Worm (Caenorhabditis elegans) whole organism, L3 larva: ENCODE measurements around the gene sssh-1.

Experiments
- R02D3.7 ChIP-seq: fragments of 150-350 bp; optimal IDR thresholded peaks from 2 replicates; lab custom pipeline; 2014; ENCODE audit warnings: missing biosample characterization, missing genetic modification characterization
- aly-2 ChIP-seq: fragments of 150-350 bp; optimal IDR thresholded peaks from 2 replicates; lab custom pipeline; 2014; ENCODE audit warnings: missing biosample characterization, missing genetic modification characterization
- ceh-16 ChIP-seq: sonication (generic microtip); optimal IDR thresholded peaks from 2 replicates; lab custom pipeline; 2017; ENCODE audit warnings: missing biosample characterization, missing genetic modification characterization
- ceh-28 ChIP-seq: fragments of 150-350 bp; optimal IDR thresholded peaks from 2 replicates; lab custom pipeline; 2014; ENCODE audit warnings: missing biosample characterization, missing genetic modification reagents, missing genetic modification characterization
- ceh-82 ChIP-seq: fragments of 150-350 bp; optimal IDR thresholded peaks from 2 replicates; lab custom pipeline; 2014; ENCODE audit warnings: missing biosample characterization, missing genetic modification characterization
- ceh-9 ChIP-seq: sonication (generic microtip); optimal IDR thresholded peaks from 2 replicates; lab custom pipeline; 2018; ENCODE audit warnings: missing biosample characterization, missing genetic modification characterization
- egl-27 ChIP-seq: sonication (generic microtip); optimal IDR thresholded peaks from 4 replicates; lab custom pipeline; 2017; ENCODE audit warnings: missing biosample characterization, missing genetic modification reagents, missing genetic modification characterization
- egl-5 ChIP-seq: fragments of 150-350 bp; optimal IDR thresholded peaks from 2 replicates; lab custom pipeline; 2017; ENCODE audit warnings: missing biosample characterization, missing genetic modification reagents, missing genetic modification characterization, inconsistent platforms
- elt-1 ChIP-seq: fragments of 150-350 bp; optimal IDR thresholded peaks from 2 replicates; lab custom pipeline; 2014; ENCODE audit warnings: missing biosample characterization, missing genetic modification characterization
- elt-2 ChIP-seq: sonication (generic microtip); optimal IDR thresholded peaks from 2 replicates; lab custom pipeline; 2016; ENCODE audit warnings: missing genetic modification reagents, mild to moderate bottlenecking, missing genetic modification characterization, missing compliant biosample characterization
- elt-3 ChIP-seq, 3 experiments: fragments of 150-350 bp in 1 of 3; sonication (generic microtip) in 2 of 3; optimal IDR thresholded peaks; 2 replicates in 2 of 3; 4 replicates in 1 of 3; lab custom pipeline; 2014 to 2017; ENCODE audit warnings: missing biosample characterization in 3 of 3, missing genetic modification characterization in 3 of 3
- eor-1 ChIP-seq, 2 experiments: fragments of 150-350 bp; optimal IDR thresholded peaks; 2 replicates each; lab custom pipeline; 2014 to 2018; ENCODE audit warnings: missing biosample characterization in 2 of 2, missing genetic modification characterization in 2 of 2
- fkh-2 ChIP-seq: fragments of 150-350 bp; optimal IDR thresholded peaks from 2 replicates; lab custom pipeline; 2014; ENCODE audit warnings: missing biosample characterization, missing genetic modification reagents, missing genetic modification characterization
- fos-1 ChIP-seq: fragments of 150-350 bp; optimal IDR thresholded peaks from 2 replicates; lab custom pipeline; 2014; ENCODE audit warnings: missing biosample characterization, missing genetic modification characterization
- hmg-11 ChIP-seq: sonication (generic microtip); optimal IDR thresholded peaks from 2 replicates; lab custom pipeline; 2016; ENCODE audit warnings: missing genetic modification characterization, missing compliant biosample characterization
- jun-1 ChIP-seq: fragments of 150-350 bp; optimal IDR thresholded peaks from 2 replicates; lab custom pipeline; 2014; ENCODE audit warnings: missing biosample characterization, missing genetic modification reagents, missing genetic modification characterization
- lin-39 ChIP-seq: fragments of 150-350 bp; optimal IDR thresholded peaks from 2 replicates; lab custom pipeline; 2018; ENCODE audit warnings: missing biosample characterization, missing genetic modification reagents, missing genetic modification characterization
- mdl-1 ChIP-seq: fragments of 150-350 bp; optimal IDR thresholded peaks from 2 replicates; lab custom pipeline; 2014; ENCODE audit warnings: missing biosample characterization, missing genetic modification characterization
- mml-1 ChIP-seq: fragments of 150-350 bp; sonication (generic microtip); optimal IDR thresholded peaks from 3 replicates; lab custom pipeline; 2014; ENCODE audit warnings: missing biosample characterization, missing genetic modification characterization
- nfya-1 ChIP-seq: sonication (generic microtip); optimal IDR thresholded peaks from 2 replicates; lab custom pipeline; 2017; ENCODE audit warnings: missing genetic modification characterization, mild to moderate bottlenecking, missing compliant biosample characterization, antibody characterized with exemption, moderate library complexity; ENCODE audit not compliant: insufficient read depth
- nhr-11 ChIP-seq: fragments of 150-350 bp; optimal IDR thresholded peaks from 2 replicates; lab custom pipeline; 2014; ENCODE audit warnings: missing biosample characterization, missing genetic modification characterization
- nhr-12 ChIP-seq: fragments of 150-350 bp; optimal IDR thresholded peaks from 2 replicates; lab custom pipeline; 2014; ENCODE audit warnings: missing biosample characterization, missing genetic modification characterization
- nhr-23 ChIP-seq: fragments of 150-350 bp; optimal IDR thresholded peaks from 2 replicates; lab custom pipeline; 2014; ENCODE audit warnings: missing biosample characterization, missing genetic modification reagents, missing genetic modification characterization
- nhr-237 ChIP-seq: fragments of 150-350 bp; optimal IDR thresholded peaks from 2 replicates; lab custom pipeline; 2014; ENCODE audit warnings: missing biosample characterization, missing genetic modification characterization
- nhr-25 ChIP-seq: sonication (generic microtip); optimal IDR thresholded peaks from 2 replicates; lab custom pipeline; 2017; ENCODE audit warnings: missing biosample characterization, missing genetic modification characterization
- nhr-43 ChIP-seq: sonication (generic microtip); optimal IDR thresholded peaks from 2 replicates; lab custom pipeline; 2016; ENCODE audit warnings: mild to moderate bottlenecking, missing genetic modification characterization, missing compliant biosample characterization; ENCODE audit not compliant: poor library complexity, severe bottlenecking
- nhr-67 ChIP-seq: fragments of 150-350 bp; optimal IDR thresholded peaks from 2 replicates; lab custom pipeline; 2014; ENCODE audit warnings: missing biosample characterization, missing genetic modification characterization
- nhr-76 ChIP-seq: fragments of 150-350 bp; sonication (generic microtip); optimal IDR thresholded peaks from 5 replicates; lab custom pipeline; 2014; ENCODE audit warnings: missing biosample characterization, missing genetic modification characterization
- nhr-77 ChIP-seq: fragments of 150-350 bp; optimal IDR thresholded peaks from 2 replicates; lab custom pipeline; 2014; ENCODE audit warnings: missing biosample characterization, missing genetic modification characterization
- pha-4 ChIP-seq: fragments of 150-350 bp; optimal IDR thresholded peaks from 2 replicates; lab custom pipeline; 2014; ENCODE audit warnings: missing biosample characterization, missing genetic modification reagents, missing genetic modification characterization
- pqm-1 ChIP-seq: fragments of 150-350 bp; optimal IDR thresholded peaks from 2 replicates; lab custom pipeline; 2017; ENCODE audit warnings: missing biosample characterization, missing genetic modification characterization, inconsistent platforms
- skn-1 ChIP-seq: fragments of 150-350 bp; optimal IDR thresholded peaks from 2 replicates; lab custom pipeline; 2014; ENCODE audit warnings: missing biosample characterization, missing genetic modification characterization
- unc-39 ChIP-seq: sonication (generic microtip); optimal IDR thresholded peaks from 4 replicates; lab custom pipeline; 2017; ENCODE audit warnings: missing biosample characterization, missing genetic modification characterization
- unc-62 ChIP-seq: fragments of 150-350 bp; sonication (generic microtip); optimal IDR thresholded peaks from 4 replicates; lab custom pipeline; 2014; ENCODE audit warnings: missing biosample characterization, missing genetic modification reagents, missing genetic modification characterization
- ztf-11 ChIP-seq: fragments of 150-350 bp; optimal IDR thresholded peaks from 2 replicates; lab custom pipeline; 2014; ENCODE audit warnings: missing biosample characterization, missing genetic modification characterization

The sssh-1 gene

DNA sequence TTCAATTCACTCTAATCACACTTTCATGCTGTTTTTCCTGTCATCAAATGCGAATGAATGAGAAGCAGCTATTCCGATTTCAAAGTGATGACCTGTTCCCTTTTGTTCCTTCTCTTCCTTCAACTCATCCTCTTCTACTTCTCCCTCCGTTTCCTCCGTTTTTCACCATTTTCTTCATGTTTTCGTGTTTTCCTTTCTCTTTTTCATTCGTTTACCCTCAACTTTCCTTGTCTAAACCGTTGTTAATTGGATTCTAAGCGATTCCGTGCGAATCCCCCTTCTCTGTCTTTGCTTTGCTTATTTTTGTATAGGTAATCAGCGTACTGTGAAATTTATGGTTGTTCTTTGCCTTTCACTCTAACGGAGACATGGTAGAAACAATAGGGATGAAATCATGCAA is 10.1 kb downstream of the sssh-1 start:
- TF ChIP-seq nhr-12 (tag; lab: Kevin White, UChicago) (no peak), unc-39 (tag; lab: Kevin White, UChicago) (no peak), R02D3.7 (tag; lab: Kevin White, UChicago) (no peak), eor-1 (tag; optimal IDR thresholded peaks at IDR 0.05; lab: Kevin White, UChicago) (no peak), hmg-11 (tag; lab: Kevin White, UChicago) (no peak), ceh-28 (tag; lab: Kevin White, UChicago) (no peak), fos-1 (tag; lab: Kevin White, UChicago) (no peak), unc-62 (no peak), pqm-1 (tag; lab: Kevin White, UChicago) (no peak), nhr-11 (tag; lab: Kevin White, UChicago) (no peak), nhr-77 (tag; lab: Kevin White, UChicago) (no peak), mml-1 (no peak), nhr-23 (no peak), nhr-25 (tag; lab: Kevin White, UChicago) (no peak), jun-1 (tag; lab: Kevin White, UChicago) (no peak), nhr-76 (tag; lab: Kevin White, UChicago) (no peak), ztf-11 (tag; lab: Kevin White, UChicago) (no peak), mdl-1 (tag; lab: Kevin White, UChicago) (no peak), aly-2 (tag; lab: Kevin White, UChicago) (no peak), pha-4 (tag; lab: Kevin White, UChicago) (no peak)

DNA sequence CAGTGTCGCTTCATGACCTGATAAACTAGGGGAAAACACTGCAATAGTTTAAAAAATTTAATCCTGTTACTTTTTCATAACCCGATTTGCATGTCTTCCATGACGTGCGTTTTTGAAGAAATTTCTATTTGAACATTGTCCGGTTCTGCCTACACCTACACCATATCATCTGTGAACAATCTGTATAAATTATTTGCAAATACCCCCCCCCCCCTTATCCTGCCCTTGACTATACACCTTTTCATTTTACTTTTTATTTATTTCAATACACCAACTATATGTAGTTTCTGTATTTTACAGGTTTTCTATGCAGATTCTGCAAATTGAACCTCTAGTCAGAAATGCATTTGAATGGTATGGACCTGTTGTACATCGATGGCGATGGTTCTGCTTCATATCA is 12.4 kb downstream of the sssh-1 start, which contains the start of gene daf-6:
TSS of gene daf-6 (plus strand) at position 301 of the 400 bp plus-strand sequence.
- no peak for TF ChIP-seq nfya-1 (tag; lab: Kevin White, UChicago)
- no peak for TF ChIP-seq elt-2 (tag; lab: Kevin White, UChicago)

ce11 chrX:14894380-14894779 is 18.6 kb downstream of the sssh-1 start:
- TF ChIP-seq ceh-16 (tag; lab: Kevin White, UChicago) (no peak), nhr-23 (peak; percentile 42), nhr-43 (tag; lab: Kevin White, UChicago) (peak; percentile 85), nhr-25 (tag; lab: Kevin White, UChicago) (peak; percentile 68), elt-3 (tag; optimal IDR thresholded peaks at IDR 0.05; lab: Kevin White, UChicago) (peak in 1 of 3 experiments; percentile 53)

DNA sequence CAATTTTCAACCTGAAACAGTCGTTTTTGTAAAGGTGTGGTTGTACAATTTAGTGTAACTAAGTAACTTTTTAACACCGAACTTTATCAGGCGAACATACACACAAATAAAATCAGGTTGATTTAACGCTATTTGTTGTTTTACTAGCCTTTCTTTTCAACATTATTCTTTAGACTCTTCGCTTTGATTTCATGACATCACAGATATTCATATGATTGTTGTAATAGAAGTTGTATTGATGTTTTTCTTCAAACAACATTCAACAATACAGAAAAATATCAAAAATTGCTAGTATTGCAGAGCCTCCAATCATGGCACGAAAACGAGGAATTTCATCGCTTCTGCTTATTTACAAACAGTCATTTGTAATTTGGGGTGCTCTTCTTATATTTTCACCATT is 19.1 kb downstream of the sssh-1 start, which contains the start of gene nac-1:
TSS of gene nac-1 (plus strand) at position 301 of the 400 bp plus-strand sequence.
- no peak for TF ChIP-seq nhr-67 (tag; lab: Kevin White, UChicago)
- TF ChIP-seq elt-1: no peak
- no peak for TF ChIP-seq egl-5
- no peak for TF ChIP-seq ceh-9 (tag; lab: Kevin White, UChicago)
- no peak for TF ChIP-seq ceh-16 (tag; lab: Kevin White, UChicago)
- no peak for TF ChIP-seq nhr-43 (tag; lab: Kevin White, UChicago)
- no peak for TF ChIP-seq unc-62
- TF ChIP-seq nhr-11 (tag; lab: Kevin White, UChicago): no peak
- no peak for TF ChIP-seq pha-4 (tag; lab: Kevin White, UChicago)
- no peak for TF ChIP-seq aly-2 (tag; lab: Kevin White, UChicago)
- no peak for TF ChIP-seq elt-3 (tag; optimal IDR thresholded peaks at IDR 0.05; lab: Kevin White, UChicago)
- TF ChIP-seq hmg-11 (tag; lab: Kevin White, UChicago): no peak
- TF ChIP-seq R02D3.7 (tag; lab: Kevin White, UChicago): no peak
- TF ChIP-seq fos-1 (tag; lab: Kevin White, UChicago): no peak
- TF ChIP-seq nhr-25 (tag; lab: Kevin White, UChicago): no peak
- TF ChIP-seq, all 47 proteins: peak for 0

DNA sequence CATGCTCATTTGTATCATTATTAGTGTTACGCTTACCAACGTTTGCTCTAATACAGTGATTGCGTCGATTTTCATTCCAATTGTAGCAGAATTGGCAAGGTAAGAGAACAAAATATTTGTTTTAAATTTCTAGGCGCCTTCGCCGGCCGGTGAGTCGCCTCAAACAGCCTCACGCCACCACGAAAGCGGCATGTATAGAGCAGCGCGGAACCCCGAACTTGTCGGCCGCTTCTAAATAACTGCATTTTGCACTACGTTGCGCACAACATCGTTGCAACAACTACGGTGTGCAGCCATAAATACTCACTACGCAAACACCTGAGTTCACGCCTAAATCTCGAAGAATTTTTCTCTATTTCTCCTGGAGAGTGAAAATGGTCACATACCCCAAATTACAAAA is 21.4 kb downstream of the sssh-1 start:
- TF ChIP-seq nhr-12 (tag; lab: Kevin White, UChicago) (no peak), nhr-11 (tag; lab: Kevin White, UChicago) (no peak), nhr-237 (tag; lab: Kevin White, UChicago) (no peak), pqm-1 (tag; lab: Kevin White, UChicago) (no peak), eor-1 (tag; optimal IDR thresholded peaks at IDR 0.05; lab: Kevin White, UChicago) (no peak), ceh-82 (tag; lab: Kevin White, UChicago) (no peak), nhr-77 (tag; lab: Kevin White, UChicago) (no peak), mdl-1 (tag; lab: Kevin White, UChicago) (no peak), skn-1 (tag; lab: Kevin White, UChicago) (no peak), lin-39 (no peak), egl-27 (tag; lab: Kevin White, UChicago) (no peak), egl-5 (no peak), fos-1 (tag; lab: Kevin White, UChicago) (no peak), fkh-2 (tag; lab: Kevin White, UChicago) (no peak), ceh-9 (tag; lab: Kevin White, UChicago) (no peak), elt-3 (tag; optimal IDR thresholded peaks at IDR 0.05; lab: Kevin White, UChicago) (no peak), pha-4 (tag; lab: Kevin White, UChicago) (no peak)
